Worm (Caenorhabditis elegans) whole organism, mixed stage, embryonic: ENCODE measurements around the gene T19D2.13.

Source experiments
- elt-3 ChIP-seq: fragments of 150-350 bp; optimal IDR thresholded peaks from 2 replicates; lab custom pipeline; 2014; ENCODE audit warnings: missing biosample characterization, missing genetic modification characterization
- lin-13 ChIP-seq: fragments of 150-350 bp; optimal IDR thresholded peaks from 2 replicates; lab custom pipeline; 2014; ENCODE audit warnings: missing biosample characterization, missing genetic modification characterization
- ztf-11 ChIP-seq: fragments of 150-350 bp; optimal IDR thresholded peaks from 2 replicates; lab custom pipeline; 2014; ENCODE audit warnings: missing biosample characterization, missing genetic modification characterization

DNA sequence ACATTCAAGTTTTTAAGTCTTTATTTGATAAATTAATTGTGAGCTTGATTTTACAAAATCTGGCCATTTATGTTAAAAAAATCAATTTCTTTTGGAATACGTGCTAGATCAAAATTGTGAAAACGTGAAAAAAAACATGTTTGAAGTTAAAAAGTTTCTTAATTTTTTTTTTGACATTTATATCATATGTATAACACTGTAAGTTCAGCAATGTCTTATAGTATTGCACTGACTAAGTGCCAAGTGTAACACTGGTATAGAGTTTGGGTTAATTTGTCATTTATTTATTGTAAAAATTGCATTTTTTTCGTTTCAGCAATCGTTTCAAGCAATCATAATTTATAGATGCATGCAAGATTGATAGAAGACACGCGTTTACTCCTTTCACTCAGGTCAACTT lies 4.3 kb downstream of the T19D2.13 start:
- no peak for TF ChIP-seq lin-13 (tag; lab: Kevin White, UChicago)
- no peak for TF ChIP-seq elt-3 (tag; lab: Kevin White, UChicago)
- no peak for TF ChIP-seq ztf-11 (tag; lab: Kevin White, UChicago)
